Worm (Caenorhabditis elegans): ENCODE results near the gene irld-1.

The irld-1 gene

ce11 chrV:4356047-4356612 is 19.6 kb downstream of the irld-1 start:
- TF ChIP-seq mab-5 (tag; optimal IDR thresholded peaks at IDR 0.05): no peak
- TF ChIP-seq sem-2 (GFP tag; optimal IDR thresholded peaks at IDR 0.05): no peak
- no peak for TF ChIP-seq snpc-4 (tag; optimal IDR thresholded peaks at IDR 0.05)
- TF ChIP-seq ceh-83 (GFP tag; optimal IDR thresholded peaks at IDR 0.05): no peak
- peak; percentile 94 for TF ChIP-seq ces-1 (GFP tag; optimal IDR thresholded peaks at IDR 0.05)

DNA sequence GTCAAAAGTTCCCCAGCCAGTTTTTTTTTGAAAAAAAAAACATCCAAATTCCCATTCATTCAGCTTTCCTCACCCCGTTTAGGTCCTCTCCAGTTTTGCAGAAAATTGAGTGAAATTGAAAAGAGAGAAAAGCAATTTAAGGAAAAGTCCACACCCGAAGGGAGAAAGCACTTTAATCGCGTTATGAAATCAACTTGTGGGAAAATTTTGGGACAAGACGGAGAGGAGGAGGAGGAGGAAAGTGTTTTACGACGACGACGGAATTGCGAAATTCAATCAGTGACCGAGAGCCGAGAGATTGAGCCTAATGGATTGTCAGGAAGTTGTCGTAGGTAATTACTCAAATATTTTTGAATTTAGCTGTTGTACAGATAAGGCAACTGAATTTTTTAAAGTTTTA is 20.8 kb downstream of the irld-1 start:
- TF ChIP-seq unc-62 (GFP tag; optimal IDR thresholded peaks at IDR 0.05) (peak; percentile 35), ces-1 (GFP tag; optimal IDR thresholded peaks at IDR 0.05) (peak; percentile 100), blmp-1 (tag; optimal IDR thresholded peaks at IDR 0.05) (no peak)

DNA sequence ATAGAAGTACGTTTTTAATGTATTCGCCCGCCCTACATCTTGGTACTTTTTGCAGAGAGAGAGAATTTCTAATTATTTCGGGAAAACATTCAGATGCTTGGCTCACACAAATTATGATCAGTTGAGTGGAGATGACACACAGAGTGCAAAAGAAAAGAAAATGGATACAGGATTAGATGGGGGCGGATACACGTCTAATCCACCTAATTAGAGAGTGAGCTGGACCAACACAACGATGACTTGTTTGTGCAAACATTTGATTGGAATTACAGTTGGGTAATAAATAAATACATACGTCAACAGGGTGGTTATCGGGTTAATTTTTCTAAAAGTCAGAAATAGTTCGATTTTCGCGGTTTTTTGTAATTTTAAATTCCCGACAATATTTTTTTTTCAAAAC is 22.6 kb downstream of the irld-1 start:
- TF ChIP-seq bed-3 (GFP tag; optimal IDR thresholded peaks at IDR 0.05): no peak
- TF ChIP-seq mls-2 (tag; optimal IDR thresholded peaks at IDR 0.05): peak; percentile 26
- TF ChIP-seq ces-1 (GFP tag; optimal IDR thresholded peaks at IDR 0.05): peak; percentile 80

- TF ChIP-seq unc-62 (GFP tag; optimal IDR thresholded peaks at IDR 0.05): peak; percentile 42
- TF ChIP-seq elt-3 (tag; optimal IDR thresholded peaks at IDR 0.05): no peak
Observed at ce11 chrV:4360018-4360417, 23.5 kb downstream of the irld-1 start.

DNA sequence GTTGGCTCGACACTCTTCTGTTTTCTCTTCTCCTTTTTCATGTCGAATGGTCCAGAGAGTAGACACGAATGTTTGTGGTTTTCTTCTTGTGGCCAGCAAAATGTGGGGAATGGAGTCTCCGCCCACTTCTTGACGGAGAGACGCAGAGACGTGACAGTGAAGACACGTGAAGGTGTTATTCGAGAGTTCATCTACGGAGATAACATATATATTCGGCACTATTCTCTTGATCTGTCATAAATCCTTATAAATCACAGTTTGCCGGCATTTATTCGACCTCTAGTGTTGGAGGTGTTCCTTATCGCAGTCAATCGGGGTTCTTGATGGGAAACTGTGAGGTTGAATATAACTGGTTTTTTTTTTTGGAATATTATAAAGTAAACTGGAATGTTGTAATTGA is 24.9 kb downstream of the irld-1 start, which contains the start of gene F32D1.3:
Gene F32D1.3 (minus strand): TSS at position 65 of the 400 bp plus-strand sequence.
- TF ChIP-seq unc-62 (GFP tag; optimal IDR thresholded peaks at IDR 0.05): peak; percentile 51
- peak; percentile 19 for TF ChIP-seq nhr-2 (tag; optimal IDR thresholded peaks at IDR 0.05)
- peak; percentile 69 for TF ChIP-seq elt-1 (tag; optimal IDR thresholded peaks at IDR 0.05; ENCODE audit: borderline replicate concordance, insufficient read depth)
- TF ChIP-seq elt-3 (tag; optimal IDR thresholded peaks at IDR 0.05): peak; percentile 37
- no peak for TF ChIP-seq unc-120 (tag; optimal IDR thresholded peaks at IDR 0.05; ENCODE audit: poor library complexity, severe bottlenecking)
- TF ChIP-seq cnd-1 (tag; optimal IDR thresholded peaks at IDR 0.05): no peak

DNA sequence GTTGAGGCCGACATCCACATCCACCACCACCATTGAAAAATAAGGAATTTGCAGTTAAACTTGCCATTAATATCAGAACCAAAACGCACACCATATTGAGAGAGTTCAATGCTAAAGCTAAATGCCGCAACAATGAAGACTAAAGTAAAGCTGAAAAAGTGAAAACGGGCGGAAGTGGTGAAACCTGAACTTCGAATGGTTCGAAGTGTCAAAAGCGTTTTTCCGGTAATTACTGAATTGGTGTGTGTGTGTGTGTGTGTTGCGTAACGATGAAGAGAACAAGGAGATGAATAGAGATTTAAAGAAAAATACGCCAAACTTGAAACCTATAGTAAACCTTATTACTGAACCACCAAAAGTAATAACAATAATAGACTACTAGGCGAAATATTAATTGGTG is 28.0 kb downstream of the irld-1 start, which contains the start of gene grl-13:
Gene grl-13 (minus strand): TSS at position 101 of the 400 bp plus-strand sequence.
- TF ChIP-seq lin-32 (GFP tag; optimal IDR thresholded peaks at IDR 0.05) (no peak), elt-1 (tag; optimal IDR thresholded peaks at IDR 0.05; ENCODE audit: borderline replicate concordance, insufficient read depth) (no peak), ceh-43 (GFP tag; optimal IDR thresholded peaks at IDR 0.05) (no peak), ceh-83 (GFP tag; optimal IDR thresholded peaks at IDR 0.05) (no peak), flh-1 (GFP tag; optimal IDR thresholded peaks at IDR 0.05) (no peak), tbx-8 (GFP tag; optimal IDR thresholded peaks at IDR 0.05) (no peak), nhr-76 (tag; optimal IDR thresholded peaks at IDR 0.05) (no peak), ces-1 (GFP tag; optimal IDR thresholded peaks at IDR 0.05) (no peak), sptf-1 (tag; optimal IDR thresholded peaks at IDR 0.05) (no peak), nhr-237 (tag; optimal IDR thresholded peaks at IDR 0.05) (no peak), pha-4 (tag; optimal IDR thresholded peaks at IDR 0.05) (no peak), zip-8 (tag; optimal IDR thresholded peaks at IDR 0.05) (no peak), cnd-1 (tag; optimal IDR thresholded peaks at IDR 0.05) (no peak), nhr-12 (tag; optimal IDR thresholded peaks at IDR 0.05) (no peak), unc-62 (GFP tag; optimal IDR thresholded peaks at IDR 0.05) (no peak), nhr-28 (tag; optimal IDR thresholded peaks at IDR 0.05) (no peak), mep-1 (tag; optimal IDR thresholded peaks at IDR 0.05) (no peak), ham-2 (GFP tag; optimal IDR thresholded peaks at IDR 0.05) (no peak), ztf-11 (tag; optimal IDR thresholded peaks at IDR 0.05) (no peak), drap-1 (GFP tag; optimal IDR thresholded peaks at IDR 0.05) (no peak)
